Worm (Caenorhabditis elegans) whole organism, L2 larva: Measurements from ENCODE around the gene C29F4.3.

Experiments used
- R02D3.7 ChIP-seq: fragments of 150-350 bp; optimal IDR thresholded peaks from 2 replicates; lab custom pipeline; 2014; ENCODE audit warnings: missing biosample characterization, missing genetic modification characterization
- aly-2 ChIP-seq: fragments of 150-350 bp; optimal IDR thresholded peaks from 2 replicates; lab custom pipeline; 2014; ENCODE audit warnings: missing biosample characterization, missing genetic modification characterization
- ama-1 ChIP-seq: fragments of 150-350 bp; optimal IDR thresholded peaks from 2 replicates; lab custom pipeline; 2018; ENCODE audit warnings: inconsistent platforms
- ceh-16 ChIP-seq: fragments of 150-350 bp; optimal IDR thresholded peaks from 2 replicates; lab custom pipeline; 2014; ENCODE audit warnings: missing biosample characterization, missing genetic modification characterization
- dmd-4 ChIP-seq: sonication (generic microtip); optimal IDR thresholded peaks from 2 replicates; lab custom pipeline; 2017; ENCODE audit warnings: missing biosample characterization, missing genetic modification characterization
- elt-1 ChIP-seq: fragments of 150-350 bp; optimal IDR thresholded peaks from 2 replicates; lab custom pipeline; 2014; ENCODE audit warnings: missing biosample characterization, missing genetic modification characterization
- fos-1 ChIP-seq: fragments of 150-350 bp; optimal IDR thresholded peaks from 2 replicates; lab custom pipeline; 2014; ENCODE audit warnings: missing biosample characterization, missing genetic modification characterization
- lin-13 ChIP-seq: fragments of 150-350 bp; optimal IDR thresholded peaks from 2 replicates; lab custom pipeline; 2014; ENCODE audit warnings: missing biosample characterization, missing genetic modification reagents, missing genetic modification characterization
- lsy-2 ChIP-seq, 2 experiments: fragments of 150-350 bp in 1 of 2; sonication (generic microtip) in 1 of 2; optimal IDR thresholded peaks; 2 replicates each; lab custom pipeline; 2014 to 2017; ENCODE audit warnings: missing biosample characterization in 2 of 2, missing genetic modification characterization in 2 of 2
- nhr-23 ChIP-seq: fragments of 150-350 bp; optimal IDR thresholded peaks from 2 replicates; lab custom pipeline; 2014; ENCODE audit warnings: missing biosample characterization, missing genetic modification reagents, missing genetic modification characterization
- nhr-237 ChIP-seq: fragments of 150-350 bp; optimal IDR thresholded peaks from 2 replicates; lab custom pipeline; 2014; ENCODE audit warnings: missing biosample characterization, missing genetic modification characterization
- sem-4 ChIP-seq: fragments of 150-350 bp; optimal IDR thresholded peaks from 2 replicates; lab custom pipeline; 2014; ENCODE audit warnings: missing biosample characterization, missing genetic modification reagents, missing genetic modification characterization
- snpc-4 ChIP-seq: fragments of 150-350 bp; optimal IDR thresholded peaks from 2 replicates; lab custom pipeline; 2014; ENCODE audit warnings: missing biosample characterization, missing genetic modification characterization

ce11 chrIV:11247434-11247833, 23.7 kb upstream of the C29F4.3 start:
- TF ChIP-seq nhr-23 (tag; lab: Kevin White, UChicago) (no peak), fos-1 (tag; lab: Kevin White, UChicago) (no peak), lsy-2 (tag; optimal IDR thresholded peaks at IDR 0.05; lab: Kevin White, UChicago) (no peak), nhr-237 (tag; lab: Kevin White, UChicago) (no peak), aly-2 (tag; lab: Kevin White, UChicago) (no peak), elt-1 (tag; lab: Kevin White, UChicago) (no peak), dmd-4 (tag; lab: Kevin White, UChicago) (no peak), ama-1 (lab: Kevin White, UChicago) (no peak), ceh-16 (tag; lab: Kevin White, UChicago) (no peak), snpc-4 (tag; lab: Kevin White, UChicago) (no peak), R02D3.7 (tag; lab: Kevin White, UChicago) (no peak), lin-13 (GFP tag; lab: Kevin White, UChicago) (no peak), sem-4 (tag; lab: Kevin White, UChicago) (no peak)
